Fruit fly (Drosophila melanogaster) whole organism, prepupa: Measurements from ENCODE around the gene IFT57.

Experiments
- CG10631 ChIP-seq: fragments of 200-800 bp; sonication (Bioruptor generic); optimal IDR thresholded peaks from 2 replicates; lab custom pipeline; 2016; ENCODE audit warnings: missing biosample characterization, missing genetic modification characterization
- CG10669 ChIP-seq: fragments of 200-800 bp; sonication (Bioruptor generic); optimal IDR thresholded peaks from 3 replicates; lab custom pipeline; 2018; ENCODE audit warnings: missing biosample characterization, mild to moderate bottlenecking, missing genetic modification characterization, moderate library complexity
- CG15336 ChIP-seq: fragments of 200-800 bp; sonication (Bioruptor generic); IDR thresholded peaks from 2 replicates; pipeline ENCODE4 v1.3.6; 2022; ENCODE audit warnings: missing biosample characterization, missing genetic modification characterization
- CG1621 ChIP-seq: fragments of 200-800 bp; sonication (Bioruptor generic); optimal IDR thresholded peaks from 3 replicates; lab custom pipeline; 2018; ENCODE audit warnings: missing biosample characterization, mild to moderate bottlenecking, missing genetic modification characterization
- CG32006 ChIP-seq: fragments of 200-800 bp; sonication (Bioruptor generic); optimal IDR thresholded peaks from 3 replicates; lab custom pipeline; 2017; ENCODE audit warnings: missing biosample characterization, mild to moderate bottlenecking, missing genetic modification characterization
- CG34406 ChIP-seq: fragments of 200-800 bp; sonication (Bioruptor generic); optimal IDR thresholded peaks from 3 replicates; lab custom pipeline; 2016; ENCODE audit warnings: missing biosample characterization, missing genetic modification characterization
- CG4318 ChIP-seq: fragments of 200-800 bp; sonication (Bioruptor generic); optimal IDR thresholded peaks from 3 replicates; lab custom pipeline; 2017; ENCODE audit warnings: missing biosample characterization, mild to moderate bottlenecking, missing genetic modification characterization
- CG6163 ChIP-seq: fragments of 200-800 bp; sonication (Bioruptor generic); IDR thresholded peaks from 3 replicates; pipeline ENCODE4 v1.3.6; 2022; ENCODE audit warnings: missing biosample characterization, missing genetic modification characterization
- CG6276 ChIP-seq: fragments of 200-800 bp; sonication (Bioruptor generic); optimal IDR thresholded peaks from 2 replicates; lab custom pipeline; 2017; ENCODE audit warnings: missing biosample characterization, mild to moderate bottlenecking, missing genetic modification characterization
- CG6792 ChIP-seq: fragments of 200-800 bp; sonication (Bioruptor generic); optimal IDR thresholded peaks from 3 replicates; lab custom pipeline; 2016; ENCODE audit warnings: missing biosample characterization, missing genetic modification characterization
- CG6808 ChIP-seq: fragments of 200-800 bp; sonication (Bioruptor generic); optimal IDR thresholded peaks from 3 replicates; lab custom pipeline; 2017; ENCODE audit warnings: missing biosample characterization, missing genetic modification characterization, mild to moderate bottlenecking, moderate library complexity, missing genetic modification reagents
- CG8119 ChIP-seq: fragments of 200-800 bp; sonication (Bioruptor generic); IDR thresholded peaks from 3 replicates; pipeline ENCODE4 v1.3.6; 2022; ENCODE audit warnings: missing biosample characterization, missing genetic modification characterization
- CG8319 ChIP-seq: fragments of 200-800 bp; sonication (Bioruptor generic); optimal IDR thresholded peaks from 3 replicates; lab custom pipeline; 2016; ENCODE audit warnings: missing biosample characterization, missing genetic modification characterization
- CG8632 ChIP-seq: fragments of 200-800 bp; sonication (Bioruptor generic); optimal IDR thresholded peaks from 3 replicates; lab custom pipeline; 2016; ENCODE audit warnings: missing biosample characterization, missing genetic modification characterization
- CG9139 ChIP-seq: fragments of 200-800 bp; sonication (Bioruptor generic); optimal IDR thresholded peaks from 3 replicates; lab custom pipeline; 2017; ENCODE audit warnings: missing biosample characterization, mild to moderate bottlenecking, missing genetic modification characterization
- Eip75B ChIP-seq: fragments of 200-800 bp; sonication (Bioruptor generic); optimal IDR thresholded peaks from 3 replicates; lab custom pipeline; 2016; ENCODE audit warnings: missing biosample characterization, missing genetic modification characterization
- Eip78C ChIP-seq: fragments of 200-800 bp; sonication (Bioruptor generic); peaks from one replicate; lab custom pipeline; 2016; ENCODE audit warnings: missing biosample characterization, missing genetic modification characterization
- Ets21C ChIP-seq: fragments of 200-800 bp; sonication (Bioruptor generic); optimal IDR thresholded peaks from 3 replicates; lab custom pipeline; 2016; ENCODE audit warnings: missing biosample characterization, missing genetic modification characterization
- Gug ChIP-seq: fragments of 200-800 bp; sonication (Bioruptor generic); IDR thresholded peaks from 2 replicates; pipeline ENCODE4 v1.3.6; 2022; ENCODE audit warnings: missing biosample characterization, missing genetic modification characterization
- Hr4 ChIP-seq: fragments of 200-800 bp; sonication (Bioruptor generic); optimal IDR thresholded peaks from 3 replicates; lab custom pipeline; 2016; ENCODE audit warnings: missing biosample characterization, missing genetic modification characterization
- Lpt ChIP-seq: fragments of 200-800 bp; sonication (Bioruptor generic); optimal IDR thresholded peaks from 3 replicates; lab custom pipeline; 2016; ENCODE audit warnings: missing biosample characterization, missing genetic modification characterization
- OdsH ChIP-seq: fragments of 200-800 bp; sonication (Bioruptor generic); optimal IDR thresholded peaks from 3 replicates; lab custom pipeline; 2016; ENCODE audit warnings: missing biosample characterization, missing genetic modification characterization
- Smox ChIP-seq: fragments of 200-800 bp; sonication (Bioruptor generic); optimal IDR thresholded peaks from 3 replicates; lab custom pipeline; 2016; ENCODE audit warnings: missing biosample characterization, missing genetic modification characterization
- Sox102F ChIP-seq: fragments of 200-800 bp; sonication (Bioruptor generic); optimal IDR thresholded peaks from 2 replicates; lab custom pipeline; 2016; ENCODE audit warnings: missing biosample characterization, mild to moderate bottlenecking, missing genetic modification characterization
- Sox14 ChIP-seq: fragments of 200-800 bp; sonication (Bioruptor generic); optimal IDR thresholded peaks from 3 replicates; lab custom pipeline; 2016; ENCODE audit warnings: missing biosample characterization, missing genetic modification characterization
- achi ChIP-seq: fragments of 200-800 bp; sonication (Bioruptor generic); optimal IDR thresholded peaks from 3 replicates; lab custom pipeline; 2016; ENCODE audit warnings: missing biosample characterization, missing genetic modification characterization
- acj6 ChIP-seq: fragments of 200-800 bp; sonication (Bioruptor generic); optimal IDR thresholded peaks from 3 replicates; lab custom pipeline; 2016; ENCODE audit warnings: missing biosample characterization, missing genetic modification characterization
- dac ChIP-seq: fragments of 200-800 bp; sonication (Bioruptor generic); optimal IDR thresholded peaks from 2 replicates; lab custom pipeline; 2017; ENCODE audit warnings: missing biosample characterization, mild to moderate bottlenecking, missing genetic modification characterization
- eg ChIP-seq: fragments of 200-800 bp; sonication (Bioruptor generic); IDR thresholded peaks from 3 replicates; pipeline ENCODE4 v1.3.6; 2022; ENCODE audit warnings: missing biosample characterization, missing genetic modification characterization
- esn ChIP-seq: fragments of 200-800 bp; sonication (Bioruptor generic); optimal IDR thresholded peaks from 2 replicates; lab custom pipeline; 2016; ENCODE audit warnings: missing biosample characterization, mild to moderate bottlenecking, missing genetic modification characterization, moderate library complexity
- lz ChIP-seq: fragments of 200-800 bp; sonication (Bioruptor generic); optimal IDR thresholded peaks from 3 replicates; lab custom pipeline; 2016; ENCODE audit warnings: missing biosample characterization, missing genetic modification characterization
- net ChIP-seq: fragments of 200-800 bp; sonication (Bioruptor generic); optimal IDR thresholded peaks from 3 replicates; lab custom pipeline; 2016; ENCODE audit warnings: missing biosample characterization, missing genetic modification characterization
- salr ChIP-seq, 2 experiments: fragments of 200-800 bp; sonication (Bioruptor generic); optimal IDR thresholded peaks; 3 replicates each; lab custom pipeline; 2016 to 2018; ENCODE audit warnings: missing biosample characterization in 2 of 2, missing genetic modification characterization in 2 of 2, mild to moderate bottlenecking in 1 of 2
- svp ChIP-seq: fragments of 200-800 bp; sonication (Bioruptor generic); peaks from one replicate; lab custom pipeline; 2016; ENCODE audit warnings: missing biosample characterization, missing genetic modification characterization
- vri ChIP-seq: fragments of 200-800 bp; sonication (Bioruptor generic); optimal IDR thresholded peaks from 3 replicates; lab custom pipeline; 2016; ENCODE audit warnings: missing biosample characterization, mild to moderate bottlenecking, missing genetic modification characterization

IFT57 gene

dm6 chr2L:3485506-3485905 lies 45.1 kb upstream of the IFT57 start:
- peak; percentile 62 for TF ChIP-seq Hr4 (GFP tag; lab: Kevin White, UChicago)
- TF ChIP-seq eg (GFP tag; lab: Robert Waterston, UW), result peak; percentile 44; the same call in 2 of the 3 replicates
- TF ChIP-seq CG6276 (GFP tag; lab: Kevin White, UChicago), result peak; percentile 36
- peak; percentile 19 for TF ChIP-seq OdsH (GFP tag; lab: Kevin White, UChicago)
- peak; percentile 4 for TF ChIP-seq net (GFP tag; lab: Kevin White, UChicago)
- TF ChIP-seq CG8119 (GFP tag; lab: Robert Waterston, UW), result peak; percentile 76
- peak; percentile 23 for TF ChIP-seq CG4318 (GFP tag; lab: Kevin White, UChicago)
- no peak for TF ChIP-seq CG6792 (GFP tag; lab: Kevin White, UChicago)
- TF ChIP-seq acj6 (GFP tag; lab: Kevin White, UChicago), result no peak
- TF ChIP-seq Lpt, result peak; percentile 11
- TF ChIP-seq Ets21C (GFP tag; lab: Kevin White, UChicago), result no peak
- TF ChIP-seq lz, result no peak
- peak; percentile 10 for TF ChIP-seq svp
- TF ChIP-seq CG9139 (GFP tag; lab: Kevin White, UChicago), result no peak
- TF ChIP-seq Eip78C (GFP tag; lab: Kevin White, UChicago), result peak; percentile 30
- peak; percentile 66 for TF ChIP-seq CG15336
- TF ChIP-seq dac (GFP tag; lab: Kevin White, UChicago), result peak; percentile 13
- 0 out of 3 replicates have a peak, but pooled peaks have one; percentile 16 for TF ChIP-seq CG6163 (GFP tag; lab: Robert Waterston, UW)
- peak; percentile 69 for TF ChIP-seq CG32006 (GFP tag; lab: Kevin White, UChicago)
- no peak for TF ChIP-seq achi

- TF ChIP-seq eg (GFP tag; lab: Robert Waterston, UW), result peak; percentile 42; the same call in 1 of the 3 replicates
- no peak for TF ChIP-seq Sox102F (GFP tag; lab: Kevin White, UChicago)
- TF ChIP-seq, all 60 proteins: peak for 1
Measured at dm6 chr2L:3490971-3491370, 39.6 kb upstream of the IFT57 start, which contains the start of gene CG15414. CG15414 (minus strand) TSS chr2L:3491071.

- TF ChIP-seq CG34406, result no peak
- no peak for TF ChIP-seq vri (GFP tag; lab: Kevin White, UChicago)
- TF ChIP-seq eg (GFP tag; lab: Robert Waterston, UW), result peak; percentile 60; the same call in 1 of the 3 replicates
- no peak for TF ChIP-seq Eip75B (GFP tag; lab: Kevin White, UChicago)
- no peak for TF ChIP-seq salr (GFP tag; optimal IDR thresholded peaks at IDR 0.05; lab: Kevin White, UChicago)
- peak; percentile 16 for TF ChIP-seq CG32006 (GFP tag; lab: Kevin White, UChicago)
- TF ChIP-seq svp, result no peak
- TF ChIP-seq Sox14 (GFP tag; lab: Kevin White, UChicago), result no peak
- peak; percentile 61 for TF ChIP-seq CG15336
- peak; percentile 37; the same call in 1 of the 3 replicates for TF ChIP-seq CG8119 (GFP tag; lab: Robert Waterston, UW)
- TF ChIP-seq CG6163 (GFP tag; lab: Robert Waterston, UW), result no peak
- TF ChIP-seq Gug (GFP tag; lab: Robert Waterston, UW), result 0 out of 2 replicates have a peak, but pooled peaks have one; percentile 28
- TF ChIP-seq Lpt, result no peak
Measured at dm6 chr2L:3493475-3493874, 37.1 kb upstream of the IFT57 start.

- TF ChIP-seq Smox (GFP tag; lab: Kevin White, UChicago), result no peak
- TF ChIP-seq CG8119 (GFP tag; lab: Robert Waterston, UW), result no peak
- no peak for TF ChIP-seq CG10669 (GFP tag; lab: Kevin White, UChicago)
- no peak for TF ChIP-seq CG8319 (GFP tag; lab: Kevin White, UChicago)
- no peak for TF ChIP-seq eg (GFP tag; lab: Robert Waterston, UW)
- TF ChIP-seq Sox14 (GFP tag; lab: Kevin White, UChicago), result no peak
- no peak for TF ChIP-seq CG6808 (GFP tag; lab: Kevin White, UChicago)
- no peak for TF ChIP-seq CG10631 (GFP tag; lab: Kevin White, UChicago)
- no peak for TF ChIP-seq CG4318 (GFP tag; lab: Kevin White, UChicago)
- no peak for TF ChIP-seq CG8632
- TF ChIP-seq CG34406, result no peak
- no peak for TF ChIP-seq esn
- no peak for TF ChIP-seq Eip78C (GFP tag; lab: Kevin White, UChicago)
- no peak for TF ChIP-seq CG1621 (tag; lab: Kevin White, UChicago)
- TF ChIP-seq lz, result no peak
Measured at dm6 chr2L:3495465-3495864, 35.1 kb upstream of the IFT57 start.
